Fruit fly (Drosophila melanogaster) whole organism, wandering third instar larva: ENCODE data around the gene Mgat2.

Source experiments
- Abd-B ChIP-seq: fragments of >200 bp; optimal IDR thresholded peaks from 2 replicates; lab custom pipeline; 2017; ENCODE audit warnings: missing biosample characterization, missing genetic modification characterization
- CG9705 ChIP-seq: fragments of 200-800 bp; sonication (Bioruptor generic); optimal IDR thresholded peaks from 2 replicates; lab custom pipeline; 2018; ENCODE audit warnings: missing biosample characterization, mild to moderate bottlenecking, missing genetic modification characterization
- Dfd ChIP-seq: fragments of >200 bp; optimal IDR thresholded peaks from 2 replicates; lab custom pipeline; 2017; ENCODE audit warnings: missing biosample characterization, missing genetic modification characterization
- Dif ChIP-seq: fragments of 200-275, 200-300 bp; sonication (Bioruptor generic); optimal IDR thresholded peaks from 2 replicates; lab custom pipeline; 2018; ENCODE audit warnings: missing biosample characterization, missing genetic modification characterization; ENCODE audit not compliant: partially characterized antibody
- GATAd ChIP-seq: sonication (Bioruptor generic); optimal IDR thresholded peaks from 2 replicates; lab custom pipeline; 2016; ENCODE audit warnings: missing biosample characterization, missing genetic modification characterization
- Hr83 ChIP-seq: fragments of 200-300 bp; sonication (Bioruptor generic); optimal IDR thresholded peaks from 2 replicates; lab custom pipeline; 2016; ENCODE audit warnings: missing biosample characterization, mild to moderate bottlenecking, missing genetic modification characterization, moderate library complexity; ENCODE audit not compliant: poor library complexity, severe bottlenecking
- Myc ChIP-seq: fragments of >200 bp; optimal IDR thresholded peaks from 2 replicates; lab custom pipeline; 2017
- Vsx2 ChIP-seq: fragments of 200-300, 225-300 bp; sonication (Bioruptor generic); optimal IDR thresholded peaks from 2 replicates; lab custom pipeline; 2018; ENCODE audit warnings: missing biosample characterization, missing genetic modification characterization; ENCODE audit not compliant: partially characterized antibody
- pan ChIP-seq: fragments of >200 bp; optimal IDR thresholded peaks from 2 replicates; lab custom pipeline; 2017
- psq ChIP-seq: fragments of 200-800 bp; sonication (Bioruptor generic); optimal IDR thresholded peaks from 3 replicates; lab custom pipeline; 2017; ENCODE audit warnings: missing biosample characterization, mild to moderate bottlenecking, missing genetic modification characterization, moderate library complexity
- tai ChIP-seq: sonication (Bioruptor generic); optimal IDR thresholded peaks from 2 replicates; lab custom pipeline; 2016; ENCODE audit warnings: missing biosample characterization, missing genetic modification characterization

DNA sequence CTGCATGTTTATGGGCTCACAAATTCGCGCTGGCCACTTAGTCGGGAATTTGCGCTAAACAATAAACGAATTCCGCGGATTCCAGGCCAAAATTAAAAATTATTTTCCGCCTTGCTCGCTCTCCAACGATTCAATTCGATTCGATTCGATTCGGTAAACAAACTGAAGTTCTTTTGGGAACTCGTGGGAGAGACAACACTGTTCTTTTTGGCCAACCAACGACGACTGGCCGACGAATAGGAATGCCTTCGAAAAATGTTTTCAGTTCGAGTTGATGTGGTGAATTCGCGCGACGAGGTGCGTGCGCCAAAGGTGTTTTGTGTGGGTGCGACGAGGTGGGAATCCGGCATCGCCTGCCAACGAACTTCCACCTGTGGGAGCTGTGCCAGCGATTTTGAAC, 29.9 kb upstream of the Mgat2 start, which contains the start of gene CG15528:
- no peak for TF ChIP-seq CG9705 (GFP tag; lab: Kevin White, UChicago)
- no peak for TF ChIP-seq psq (GFP tag; lab: Kevin White, UChicago)
- no peak for TF ChIP-seq Vsx2 (GFP tag; lab: Kevin White, UChicago)
- TF ChIP-seq pan (lab: Kevin White, UChicago): no peak
- no peak for TF ChIP-seq Myc (lab: Kevin White, UChicago)
- TF ChIP-seq Dfd (GFP tag; lab: Kevin White, UChicago): no peak
- no peak for TF ChIP-seq Hr83 (GFP tag; lab: Kevin White, UChicago)
- no peak for TF ChIP-seq GATAd (GFP tag; lab: Kevin White, UChicago)
- TF ChIP-seq tai (GFP tag; lab: Kevin White, UChicago): no peak
- TF ChIP-seq Dif (GFP tag; lab: Kevin White, UChicago): no peak
- TF ChIP-seq Abd-B (GFP tag; lab: Kevin White, UChicago): no peak
